Worm (Caenorhabditis elegans) whole organism, L2 larva: Measurements from ENCODE around the gene dhs-27.

ENCODE experiments used
- aly-2 ChIP-seq: fragments of 150-350 bp; optimal IDR thresholded peaks from 2 replicates; lab custom pipeline; 2014; ENCODE audit warnings: missing biosample characterization, missing genetic modification characterization
- egl-27 ChIP-seq: sonication (generic microtip); optimal IDR thresholded peaks from 3 replicates; lab custom pipeline; 2017; ENCODE audit warnings: missing biosample characterization, missing genetic modification reagents, missing genetic modification characterization
- elt-1 ChIP-seq: fragments of 150-350 bp; optimal IDR thresholded peaks from 2 replicates; lab custom pipeline; 2014; ENCODE audit warnings: missing biosample characterization, missing genetic modification characterization
- elt-3 ChIP-seq: sonication (generic microtip); optimal IDR thresholded peaks from 2 replicates; lab custom pipeline; 2017; ENCODE audit warnings: missing biosample characterization, missing genetic modification characterization
- nhr-237 ChIP-seq: fragments of 150-350 bp; optimal IDR thresholded peaks from 2 replicates; lab custom pipeline; 2014; ENCODE audit warnings: missing biosample characterization, missing genetic modification characterization
- ztf-4 ChIP-seq: fragments of 150-350 bp; optimal IDR thresholded peaks from 2 replicates; lab custom pipeline; 2014; ENCODE audit warnings: missing biosample characterization, missing genetic modification characterization

- TF ChIP-seq egl-27 (tag; lab: Kevin White, UChicago) (no peak), ztf-4 (no peak), elt-1 (tag; lab: Kevin White, UChicago) (no peak), elt-3 (tag; lab: Kevin White, UChicago) (no peak), aly-2 (tag; lab: Kevin White, UChicago) (no peak), nhr-237 (tag; lab: Kevin White, UChicago) (no peak)
Observed at ce11 chrX:3385362-3385761, 29.1 kb downstream of the dhs-27 start, which contains the start of gene acp-1.
